Worm (Caenorhabditis elegans) whole organism, young adult: Measurements from ENCODE around the gene vit-2.

Experiments
- B0035.1 ChIP-seq: sonication (generic microtip); optimal IDR thresholded peaks from 2 replicates; lab custom pipeline; 2016; ENCODE audit warnings: missing genetic modification characterization, mild to moderate bottlenecking, missing compliant biosample characterization, missing genotype, missing genetic modification reagents
- F33H1.4 ChIP-seq: fragments of 200-800 bp; sonication (Bioruptor generic); IDR thresholded peaks from 2 replicates; pipeline ENCODE4 v1.3.6; 2022; ENCODE audit warnings: missing genetic modification reagents, missing genetic modification characterization, missing compliant biosample characterization
- Y95B8A.8 ChIP-seq: fragments of 200-800 bp; sonication (Bioruptor generic); IDR thresholded peaks from 2 replicates; pipeline ENCODE4 v1.3.6; 2022; ENCODE audit warnings: missing genetic modification reagents, missing genetic modification characterization, missing compliant biosample characterization
- attf-5 ChIP-seq: fragments of 200-800 bp; sonication (Bioruptor generic); optimal IDR thresholded peaks from 2 replicates; lab custom pipeline; 2018; ENCODE audit warnings: mild to moderate bottlenecking, missing genetic modification characterization, missing compliant biosample characterization
- ekl-4 ChIP-seq: fragments of 200-800 bp; sonication (Bioruptor generic); IDR thresholded peaks from 2 replicates; pipeline ENCODE4 v1.3.6; 2022; ENCODE audit warnings: missing genetic modification reagents, missing genetic modification characterization, missing compliant biosample characterization
- ets-4 ChIP-seq: fragments of 200-800 bp; sonication (Bioruptor generic); optimal IDR thresholded peaks from 2 replicates; lab custom pipeline; 2018; ENCODE audit warnings: mild to moderate bottlenecking, missing genetic modification characterization, missing compliant biosample characterization
- lir-1 ChIP-seq: fragments of 200-800 bp; sonication (Bioruptor generic); conservative IDR thresholded peaks from 2 replicates; pipeline ENCODE4 v1.3.6; 2022; ENCODE audit warnings: missing genetic modification reagents, missing genetic modification characterization, missing compliant biosample characterization
- mcd-1 ChIP-seq: fragments of 200-800 bp; sonication (Bioruptor generic); IDR thresholded peaks from 2 replicates; pipeline ENCODE4 v1.3.6; 2022; ENCODE audit warnings: missing genetic modification reagents, missing genetic modification characterization, missing compliant biosample characterization
- nfya-2 ChIP-seq: fragments of 200-800 bp; sonication (Bioruptor generic); IDR thresholded peaks from 2 replicates; pipeline ENCODE4 v1.3.6; 2022; ENCODE audit warnings: missing genetic modification reagents, missing genetic modification characterization, missing compliant biosample characterization
- pha-4 ChIP-seq: fragments of 150-350 bp; sonication (generic microtip); optimal IDR thresholded peaks from 2 replicates; lab custom pipeline; 2014; ENCODE audit warnings: missing biosample characterization, missing genetic modification reagents, missing genetic modification characterization
- rec-8 ChIP-seq, 2 experiments: sonication (generic microtip); optimal IDR thresholded peaks; 2 replicates each; lab custom pipeline; 2016; ENCODE audit warnings: mild to moderate bottlenecking in 2 of 2, missing genetic modification characterization in 2 of 2, missing genetic modification reagents in 2 of 2, missing genotype in 2 of 2, missing biosample characterization in 1 of 2, missing compliant biosample characterization in 1 of 2, moderate library complexity in 1 of 2
- tbp1 ChIP-seq: fragments of 200-800 bp; sonication (Bioruptor generic); optimal IDR thresholded peaks from 2 replicates; lab custom pipeline; 2018; ENCODE audit warnings: mild to moderate bottlenecking, missing genetic modification characterization, missing compliant biosample characterization
- unc-130 ChIP-seq: sonication (generic microtip); optimal IDR thresholded peaks from 2 replicates; lab custom pipeline; 2016; ENCODE audit warnings: missing genetic modification reagents, missing genetic modification characterization, missing compliant biosample characterization
- ztf-28 ChIP-seq: fragments of 200-800 bp; sonication (Bioruptor generic); IDR thresholded peaks from 2 replicates; pipeline ENCODE4 v1.3.6; 2022; ENCODE audit warnings: missing genetic modification reagents, missing genetic modification characterization, missing compliant biosample characterization

DNA sequence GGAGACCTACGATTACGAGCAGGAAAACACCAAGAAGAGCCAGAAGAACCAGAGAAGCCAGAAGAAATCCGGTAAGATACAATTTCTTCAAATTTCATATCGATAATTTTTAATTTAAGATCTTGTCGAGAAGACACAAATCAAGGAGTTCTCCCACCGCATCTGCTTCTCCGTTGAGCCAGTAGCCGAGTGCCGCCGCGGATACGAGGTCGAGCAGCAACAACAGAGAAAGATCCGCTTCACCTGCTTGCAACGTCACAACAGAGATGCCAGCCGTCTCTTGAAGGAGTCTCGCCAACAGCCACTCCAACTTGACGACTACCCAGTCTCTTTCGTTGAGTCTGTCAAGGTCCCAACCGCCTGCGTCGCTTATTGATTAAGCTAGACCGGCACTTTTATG is 4.9 kb downstream of the vit-2 start:
- no peak for TF ChIP-seq pha-4 (tag; lab: Kevin White, UChicago)
- no peak for TF ChIP-seq unc-130 (GFP tag; lab: Kevin White, UChicago)
- peak; percentile 5; the same call in 1 of the 2 replicates for TF ChIP-seq mcd-1 (GFP tag; lab: Robert Waterston, UW)
- TF ChIP-seq ztf-28: no peak
- no peak for TF ChIP-seq ekl-4 (GFP tag; lab: Robert Waterston, UW)
- no peak for TF ChIP-seq attf-5
- TF ChIP-seq lir-1: no peak
- 0 out of 2 replicates have a peak, but pooled peaks have one; percentile 10 for TF ChIP-seq Y95B8A.8 (GFP tag; lab: Robert Waterston, UW)
- TF ChIP-seq ets-4 (GFP tag; lab: Kevin White, UChicago): no peak
- TF ChIP-seq nfya-2: no peak
- no peak for TF ChIP-seq B0035.1 (tag; lab: Kevin White, UChicago)
- no peak for TF ChIP-seq rec-8 (tag; optimal IDR thresholded peaks at IDR 0.05; lab: Kevin White, UChicago)
- peak; percentile 2 for TF ChIP-seq tbp1 (GFP tag; lab: Kevin White, UChicago)
- TF ChIP-seq F33H1.4 (GFP tag; lab: Robert Waterston, UW): no peak
